Fruit fly (Drosophila melanogaster): ENCODE data around the gene narya.

DNA sequence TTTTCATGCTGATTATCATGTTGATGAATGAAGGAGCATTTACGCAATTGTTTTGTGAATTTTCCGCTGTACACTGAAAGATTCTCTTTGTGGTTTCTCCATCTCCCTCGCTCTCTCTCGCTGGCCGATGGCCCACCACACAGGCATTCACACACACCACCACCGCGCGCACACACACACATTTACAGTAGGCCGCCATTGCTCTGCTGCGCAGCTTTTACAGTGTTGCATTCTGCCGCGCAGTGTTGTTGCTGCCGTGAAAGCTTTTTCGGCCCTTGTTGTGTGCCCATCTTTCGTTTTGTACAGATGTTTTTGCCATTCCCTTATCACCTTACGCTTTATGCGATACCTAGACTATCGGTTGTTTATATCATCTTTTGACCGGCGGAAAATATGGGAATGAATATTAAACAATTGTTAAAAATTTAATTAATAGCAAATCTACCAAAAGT, 22.0 kb downstream of the narya start:
- TF ChIP-seq EcR (GFP tag; optimal IDR thresholded peaks at IDR 0.05) (no peak), usp (GFP tag; optimal IDR thresholded peaks at IDR 0.05) (no peak), Dll (optimal IDR thresholded peaks at IDR 0.05) (no peak), pan (optimal IDR thresholded peaks at IDR 0.05) (no peak), psq (optimal IDR thresholded peaks at IDR 0.05) (no peak)
